Worm (Caenorhabditis elegans): ENCODE data around the gene mpz-5.

DNA sequence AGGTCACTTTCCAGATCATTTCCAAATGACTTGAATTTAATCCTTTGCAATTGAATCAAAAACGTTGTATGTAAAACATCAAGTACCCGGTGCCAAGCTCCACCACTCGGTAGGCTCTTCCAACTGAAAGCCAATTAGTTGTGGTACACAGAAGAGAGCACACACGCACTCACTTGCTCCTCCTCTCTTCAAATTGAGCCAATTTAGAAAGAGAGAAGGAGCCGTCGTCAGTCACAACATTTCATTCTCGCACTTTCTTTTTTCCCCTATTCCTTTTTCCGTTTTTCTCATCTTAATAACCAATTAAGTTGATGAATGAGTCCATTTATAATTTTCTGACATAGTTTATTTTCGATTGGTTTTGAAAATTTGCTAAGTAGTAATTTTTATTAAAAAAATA, 24.6 kb upstream of the mpz-5 start:
- TF ChIP-seq tab-1 (GFP tag; IDR thresholded peaks at IDR 0.05) (no peak), ref-1 (GFP tag; conservative IDR thresholded peaks at IDR 0.05) (no peak), flt-1 (GFP tag; IDR thresholded peaks at IDR 0.05) (no peak), cog-1 (tag; optimal IDR thresholded peaks at IDR 0.05) (no peak), ztf-23 (GFP tag; IDR thresholded peaks at IDR 0.05) (no peak), T22C8.4 (GFP tag; IDR thresholded peaks at IDR 0.05) (no peak), klf-2 (GFP tag; conservative IDR thresholded peaks at IDR 0.05) (no peak), ztf-29 (GFP tag; IDR thresholded peaks at IDR 0.05) (no peak), med-1 (GFP tag; optimal IDR thresholded peaks at IDR 0.05; ENCODE audit: insufficient read depth) (no peak)
